Fruit fly (Drosophila melanogaster) whole organism, prepupa: Measurements from ENCODE around the gene Ets21C.

ENCODE experiments used
- Blimp-1 ChIP-seq: fragments of 200-800 bp; sonication (Bioruptor generic); optimal IDR thresholded peaks from 3 replicates; lab custom pipeline; 2017; ENCODE audit warnings: missing biosample characterization, missing genetic modification characterization, mild to moderate bottlenecking, moderate library complexity, missing genetic modification reagents
- CG10631 ChIP-seq: fragments of 200-800 bp; sonication (Bioruptor generic); optimal IDR thresholded peaks from 2 replicates; lab custom pipeline; 2016; ENCODE audit warnings: missing biosample characterization, missing genetic modification characterization
- CG10669 ChIP-seq: fragments of 200-800 bp; sonication (Bioruptor generic); optimal IDR thresholded peaks from 3 replicates; lab custom pipeline; 2018; ENCODE audit warnings: missing biosample characterization, mild to moderate bottlenecking, missing genetic modification characterization, moderate library complexity
- CG11294 ChIP-seq: fragments of 200-800 bp; sonication (Bioruptor generic); IDR thresholded peaks from 2 replicates; pipeline ENCODE4 v1.3.6; 2022; ENCODE audit warnings: missing biosample characterization, missing genetic modification characterization
- CG11902 ChIP-seq: fragments of 200-800 bp; sonication (Bioruptor generic); optimal IDR thresholded peaks from 3 replicates; lab custom pipeline; 2016; ENCODE audit warnings: missing biosample characterization, missing genetic modification characterization
- CG15336 ChIP-seq: fragments of 200-800 bp; sonication (Bioruptor generic); IDR thresholded peaks from 2 replicates; pipeline ENCODE4 v1.3.6; 2022; ENCODE audit warnings: missing biosample characterization, missing genetic modification characterization
- CG1621 ChIP-seq: fragments of 200-800 bp; sonication (Bioruptor generic); optimal IDR thresholded peaks from 3 replicates; lab custom pipeline; 2018; ENCODE audit warnings: missing biosample characterization, mild to moderate bottlenecking, missing genetic modification characterization
- CG16779 ChIP-seq: fragments of 200-800 bp; sonication (Bioruptor generic); optimal IDR thresholded peaks from 3 replicates; lab custom pipeline; 2017; ENCODE audit warnings: missing biosample characterization, mild to moderate bottlenecking, missing genetic modification characterization
- CG3032 ChIP-seq: fragments of 200-800 bp; optimal IDR thresholded peaks from 2 replicates; lab custom pipeline; 2019; ENCODE audit warnings: missing biosample characterization, mild to moderate bottlenecking, missing genetic modification characterization, moderate library complexity
- CG31627 ChIP-seq: fragments of 200-800 bp; sonication (Bioruptor generic); optimal IDR thresholded peaks from 3 replicates; lab custom pipeline; 2016; ENCODE audit warnings: missing biosample characterization, missing genetic modification characterization
- CG32006 ChIP-seq: fragments of 200-800 bp; sonication (Bioruptor generic); optimal IDR thresholded peaks from 3 replicates; lab custom pipeline; 2017; ENCODE audit warnings: missing biosample characterization, mild to moderate bottlenecking, missing genetic modification characterization
- CG3919 ChIP-seq: fragments of 200-800 bp; sonication (Bioruptor generic); optimal IDR thresholded peaks from 3 replicates; lab custom pipeline; 2016; ENCODE audit warnings: missing biosample characterization, missing genetic modification characterization
- CG4318 ChIP-seq: fragments of 200-800 bp; sonication (Bioruptor generic); optimal IDR thresholded peaks from 3 replicates; lab custom pipeline; 2017; ENCODE audit warnings: missing biosample characterization, mild to moderate bottlenecking, missing genetic modification characterization
- CG6163 ChIP-seq: fragments of 200-800 bp; sonication (Bioruptor generic); IDR thresholded peaks from 3 replicates; pipeline ENCODE4 v1.3.6; 2022; ENCODE audit warnings: missing biosample characterization, missing genetic modification characterization
- CG6276 ChIP-seq: fragments of 200-800 bp; sonication (Bioruptor generic); optimal IDR thresholded peaks from 2 replicates; lab custom pipeline; 2017; ENCODE audit warnings: missing biosample characterization, mild to moderate bottlenecking, missing genetic modification characterization
- CG6792 ChIP-seq: fragments of 200-800 bp; sonication (Bioruptor generic); optimal IDR thresholded peaks from 3 replicates; lab custom pipeline; 2016; ENCODE audit warnings: missing biosample characterization, missing genetic modification characterization
- CG6808 ChIP-seq: fragments of 200-800 bp; sonication (Bioruptor generic); optimal IDR thresholded peaks from 3 replicates; lab custom pipeline; 2017; ENCODE audit warnings: missing biosample characterization, missing genetic modification characterization, mild to moderate bottlenecking, moderate library complexity, missing genetic modification reagents
- CG7368 ChIP-seq: fragments of 200-800 bp; sonication (Bioruptor generic); optimal IDR thresholded peaks from 3 replicates; lab custom pipeline; 2016; ENCODE audit warnings: missing biosample characterization, missing genetic modification characterization
- CG8119 ChIP-seq: fragments of 200-800 bp; sonication (Bioruptor generic); IDR thresholded peaks from 3 replicates; pipeline ENCODE4 v1.3.6; 2022; ENCODE audit warnings: missing biosample characterization, missing genetic modification characterization
- CG8319 ChIP-seq: fragments of 200-800 bp; sonication (Bioruptor generic); optimal IDR thresholded peaks from 3 replicates; lab custom pipeline; 2016; ENCODE audit warnings: missing biosample characterization, missing genetic modification characterization
- CG8632 ChIP-seq: fragments of 200-800 bp; sonication (Bioruptor generic); optimal IDR thresholded peaks from 3 replicates; lab custom pipeline; 2016; ENCODE audit warnings: missing biosample characterization, missing genetic modification characterization
- CG9139 ChIP-seq: fragments of 200-800 bp; sonication (Bioruptor generic); optimal IDR thresholded peaks from 3 replicates; lab custom pipeline; 2017; ENCODE audit warnings: missing biosample characterization, mild to moderate bottlenecking, missing genetic modification characterization
- Eip75B ChIP-seq: fragments of 200-800 bp; sonication (Bioruptor generic); optimal IDR thresholded peaks from 3 replicates; lab custom pipeline; 2016; ENCODE audit warnings: missing biosample characterization, missing genetic modification characterization
- Eip78C ChIP-seq: fragments of 200-800 bp; sonication (Bioruptor generic); peaks from one replicate; lab custom pipeline; 2016; ENCODE audit warnings: missing biosample characterization, missing genetic modification characterization
- Eip93F ChIP-seq: fragments of 200-800 bp; sonication (Bioruptor generic); optimal IDR thresholded peaks from 2 replicates; lab custom pipeline; 2016; ENCODE audit warnings: missing biosample characterization, mild to moderate bottlenecking, missing genetic modification characterization
- Ets21C ChIP-seq: fragments of 200-800 bp; sonication (Bioruptor generic); optimal IDR thresholded peaks from 3 replicates; lab custom pipeline; 2016; ENCODE audit warnings: missing biosample characterization, missing genetic modification characterization
- Ets96B ChIP-seq: fragments of 200-800 bp; optimal IDR thresholded peaks from 2 replicates; lab custom pipeline; 2019; ENCODE audit warnings: missing biosample characterization, mild to moderate bottlenecking, missing genetic modification characterization, moderate library complexity
- Gug ChIP-seq: fragments of 200-800 bp; sonication (Bioruptor generic); IDR thresholded peaks from 2 replicates; pipeline ENCODE4 v1.3.6; 2022; ENCODE audit warnings: missing biosample characterization, missing genetic modification characterization
- Hr38 ChIP-seq: sonication (Bioruptor generic); optimal IDR thresholded peaks from 2 replicates; lab custom pipeline; 2016; ENCODE audit warnings: missing biosample characterization, missing genetic modification characterization
- Hr39 ChIP-seq: fragments of 200-800 bp; sonication (Bioruptor generic); optimal IDR thresholded peaks from 2 replicates; lab custom pipeline; 2016; ENCODE audit warnings: missing biosample characterization, missing genetic modification characterization
- Lpt ChIP-seq: fragments of 200-800 bp; sonication (Bioruptor generic); optimal IDR thresholded peaks from 3 replicates; lab custom pipeline; 2016; ENCODE audit warnings: missing biosample characterization, missing genetic modification characterization
- OdsH ChIP-seq: fragments of 200-800 bp; sonication (Bioruptor generic); optimal IDR thresholded peaks from 3 replicates; lab custom pipeline; 2016; ENCODE audit warnings: missing biosample characterization, missing genetic modification characterization
- Smox ChIP-seq: fragments of 200-800 bp; sonication (Bioruptor generic); optimal IDR thresholded peaks from 3 replicates; lab custom pipeline; 2016; ENCODE audit warnings: missing biosample characterization, missing genetic modification characterization
- Sox102F ChIP-seq: fragments of 200-800 bp; sonication (Bioruptor generic); optimal IDR thresholded peaks from 2 replicates; lab custom pipeline; 2016; ENCODE audit warnings: missing biosample characterization, mild to moderate bottlenecking, missing genetic modification characterization
- Sox14 ChIP-seq: fragments of 200-800 bp; sonication (Bioruptor generic); optimal IDR thresholded peaks from 3 replicates; lab custom pipeline; 2016; ENCODE audit warnings: missing biosample characterization, missing genetic modification characterization
- acj6 ChIP-seq: fragments of 200-800 bp; sonication (Bioruptor generic); optimal IDR thresholded peaks from 3 replicates; lab custom pipeline; 2016; ENCODE audit warnings: missing biosample characterization, missing genetic modification characterization
- cyc ChIP-seq: fragments of 200-800 bp; sonication (Bioruptor generic); optimal IDR thresholded peaks from 3 replicates; lab custom pipeline; 2016; ENCODE audit warnings: missing biosample characterization, missing genetic modification characterization
- dac ChIP-seq: fragments of 200-800 bp; sonication (Bioruptor generic); optimal IDR thresholded peaks from 2 replicates; lab custom pipeline; 2017; ENCODE audit warnings: missing biosample characterization, mild to moderate bottlenecking, missing genetic modification characterization
- dsx ChIP-seq: fragments of 200-800 bp; optimal IDR thresholded peaks from 3 replicates; lab custom pipeline; 2019; ENCODE audit warnings: missing biosample characterization, mild to moderate bottlenecking, missing genetic modification characterization, moderate library complexity; ENCODE audit not compliant: poor library complexity, severe bottlenecking
- eg ChIP-seq: fragments of 200-800 bp; sonication (Bioruptor generic); IDR thresholded peaks from 3 replicates; pipeline ENCODE4 v1.3.6; 2022; ENCODE audit warnings: missing biosample characterization, missing genetic modification characterization
- fd59A ChIP-seq: fragments of 200-800 bp; sonication (Bioruptor generic); optimal IDR thresholded peaks from 2 replicates; lab custom pipeline; 2017; ENCODE audit warnings: missing biosample characterization, mild to moderate bottlenecking, missing genetic modification characterization, missing genetic modification reagents
- fd85E ChIP-seq: fragments of 200-800 bp; sonication (Bioruptor generic); optimal IDR thresholded peaks from 3 replicates; lab custom pipeline; 2016; ENCODE audit warnings: missing biosample characterization, missing genetic modification characterization
- fkh ChIP-seq: fragments of 200-800 bp; sonication (Bioruptor generic); optimal IDR thresholded peaks from 3 replicates; lab custom pipeline; 2017; ENCODE audit warnings: missing biosample characterization, mild to moderate bottlenecking, missing genetic modification characterization, moderate library complexity
- lz ChIP-seq: fragments of 200-800 bp; sonication (Bioruptor generic); optimal IDR thresholded peaks from 3 replicates; lab custom pipeline; 2016; ENCODE audit warnings: missing biosample characterization, missing genetic modification characterization
- pdm3 ChIP-seq: fragments of 200-800 bp; sonication (Bioruptor generic); optimal IDR thresholded peaks from 3 replicates; lab custom pipeline; 2016; ENCODE audit warnings: missing biosample characterization, missing genetic modification characterization
- salr ChIP-seq, 2 experiments: fragments of 200-800 bp; sonication (Bioruptor generic); optimal IDR thresholded peaks; 3 replicates each; lab custom pipeline; 2016 to 2018; ENCODE audit warnings: missing biosample characterization in 2 of 2, missing genetic modification characterization in 2 of 2, mild to moderate bottlenecking in 1 of 2
- spab ChIP-seq: fragments of 200-800 bp; sonication (Bioruptor generic); optimal IDR thresholded peaks from 2 replicates; lab custom pipeline; 2017; ENCODE audit warnings: missing biosample characterization, mild to moderate bottlenecking, missing genetic modification characterization, missing genetic modification reagents
- ss ChIP-seq, 2 experiments: fragments of 200-800 bp; sonication (Bioruptor generic); optimal IDR thresholded peaks; 2 replicates in 1 of 2; 3 replicates in 1 of 2; lab custom pipeline; 2017 to 2018; ENCODE audit warnings: mild to moderate bottlenecking in 2 of 2, missing biosample characterization in 2 of 2, missing genetic modification characterization in 2 of 2, moderate library complexity in 1 of 2
- svp ChIP-seq: fragments of 200-800 bp; sonication (Bioruptor generic); peaks from one replicate; lab custom pipeline; 2016; ENCODE audit warnings: missing biosample characterization, missing genetic modification characterization
- topi ChIP-seq: fragments of 200-800 bp; sonication (Bioruptor generic); optimal IDR thresholded peaks from 3 replicates; lab custom pipeline; 2016; ENCODE audit warnings: missing biosample characterization, missing genetic modification characterization
- vri ChIP-seq: fragments of 200-800 bp; sonication (Bioruptor generic); optimal IDR thresholded peaks from 3 replicates; lab custom pipeline; 2016; ENCODE audit warnings: missing biosample characterization, mild to moderate bottlenecking, missing genetic modification characterization

The Ets21C gene

dm6 chr2L:520331-521000 is 32.3 kb downstream of the Ets21C start:
- TF ChIP-seq Smox (GFP tag; lab: Kevin White, UChicago) (peak; percentile 40), CG6276 (GFP tag; lab: Kevin White, UChicago) (no peak), dac (GFP tag; lab: Kevin White, UChicago) (no peak), Gug (GFP tag; lab: Robert Waterston, UW) (no peak), Eip78C (GFP tag; lab: Kevin White, UChicago) (peak; percentile 93), svp (GFP tag; lab: Kevin White, UChicago) (peak; percentile 70), cyc (peak; percentile 47), CG4318 (GFP tag; lab: Kevin White, UChicago) (no peak), dsx (GFP tag; lab: Kevin White, UChicago) (no peak), CG6792 (GFP tag; lab: Kevin White, UChicago) (peak; percentile 65), CG1621 (tag; lab: Kevin White, UChicago) (peak; percentile 33), Sox102F (GFP tag; lab: Kevin White, UChicago) (peak; percentile 49), fd59A (GFP tag; lab: Kevin White, UChicago) (peak; percentile 25), Ets96B (tag; lab: Kevin White, UChicago) (peak; percentile 61), CG31627 (GFP tag; lab: Kevin White, UChicago) (peak; percentile 57), pdm3 (GFP tag; lab: Kevin White, UChicago) (peak; percentile 78), Lpt (GFP tag; lab: Kevin White, UChicago) (no peak), CG9139 (GFP tag; lab: Kevin White, UChicago) (no peak), vri (peak; percentile 59), Eip75B (GFP tag; lab: Kevin White, UChicago) (peak; percentile 75), Hr39 (GFP tag; lab: Kevin White, UChicago) (peak; percentile 60), CG11294 (GFP tag; lab: Robert Waterston, UW) (no peak), CG10631 (GFP tag; lab: Kevin White, UChicago) (peak; percentile 54), CG15336 (GFP tag; lab: Robert Waterston, UW) (peak; percentile 53), CG3032 (tag; lab: Kevin White, UChicago) (no peak), Blimp-1 (GFP tag; lab: Kevin White, UChicago) (no peak), CG8632 (GFP tag; lab: Kevin White, UChicago) (peak; percentile 68), CG7368 (GFP tag; lab: Kevin White, UChicago) (peak; percentile 45), CG6808 (no peak), acj6 (GFP tag; lab: Kevin White, UChicago) (peak; percentile 59), CG11902 (GFP tag; lab: Kevin White, UChicago) (peak; percentile 59), ss (GFP tag; optimal IDR thresholded peaks at IDR 0.05; lab: Kevin White, UChicago) (no peak), eg (0 out of 3 replicates have a peak, but pooled peaks have one; percentile 44), lz (GFP tag; lab: Kevin White, UChicago) (peak; percentile 43), Ets21C (GFP tag; lab: Kevin White, UChicago) (peak; percentile 47), fkh (no peak), CG6163 (GFP tag; lab: Robert Waterston, UW) (0 out of 3 replicates have a peak, but pooled peaks have one; percentile 64), topi (GFP tag; lab: Kevin White, UChicago) (peak; percentile 63), Sox14 (peak; percentile 37), CG8319 (GFP tag; lab: Kevin White, UChicago) (peak; percentile 16), CG10669 (GFP tag; lab: Kevin White, UChicago) (peak; percentile 11), CG3919 (GFP tag; lab: Kevin White, UChicago) (peak; percentile 75), salr (GFP tag; optimal IDR thresholded peaks at IDR 0.05; lab: Kevin White, UChicago) (peak in 1 of 2 experiments; percentile 25), CG8119 (GFP tag; lab: Robert Waterston, UW) (no peak), CG16779 (tag; lab: Kevin White, UChicago) (peak; percentile 38), fd85E (no peak), CG32006 (peak; percentile 13), Eip93F (no peak), spab (GFP tag; lab: Kevin White, UChicago) (no peak), OdsH (GFP tag; lab: Kevin White, UChicago) (peak; percentile 67), Hr38 (no peak)
